Fruit fly (Drosophila melanogaster) whole organism, pupa: Measurements from ENCODE around the gene svp.

ENCODE experiments used
- CG12605 ChIP-seq: fragments of 200-800 bp; sonication (Bioruptor generic); IDR thresholded peaks from 2 replicates; pipeline ENCODE4 v1.3.6; 2022; ENCODE audit warnings: missing biosample characterization, missing genetic modification characterization
- CG14655 ChIP-seq: fragments of 200-800 bp; sonication (Bioruptor generic); optimal IDR thresholded peaks from 3 replicates; lab custom pipeline; 2017; ENCODE audit warnings: mild to moderate bottlenecking, missing biosample characterization, missing genetic modification reagents, missing genetic modification characterization
- Pif1B ChIP-seq: fragments of 200-800 bp; sonication (Bioruptor generic); optimal IDR thresholded peaks from 3 replicates; lab custom pipeline; 2016; ENCODE audit warnings: missing biosample characterization, missing genetic modification characterization

DNA sequence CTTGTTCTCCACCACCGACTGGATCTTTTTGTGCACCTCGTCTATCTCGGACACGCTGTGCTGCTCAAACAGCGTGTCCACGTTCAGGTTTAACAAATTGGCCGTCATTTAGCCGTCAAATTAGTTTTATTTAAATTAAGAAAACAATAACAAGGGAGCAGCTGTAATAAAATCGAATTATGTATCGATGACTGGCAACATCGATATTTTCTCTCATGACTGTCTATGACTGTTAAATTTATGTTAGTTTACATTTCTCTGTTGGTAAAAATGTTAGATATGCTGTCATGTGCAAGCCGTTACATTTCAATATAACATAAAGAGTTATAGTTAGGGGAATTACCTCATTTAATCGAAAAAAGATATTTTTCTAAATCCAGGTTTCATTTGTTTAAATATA lies 39.0 kb upstream of the svp start, which contains the start of gene Cog1:
- TF ChIP-seq Pif1B (GFP tag; lab: Kevin White, UChicago) (no peak), CG14655 (no peak), CG12605 (GFP tag; lab: Robert Waterston, UW) (no peak)
